Fruit fly (Drosophila melanogaster) whole organism, embryonic: ENCODE measurements around the gene Pgant8.
A peak's percentile ranks its signal among the peaks of the same experiment; 100 is the strongest.

ENCODE experiments used
- Awh ChIP-seq: fragments of 200-800 bp; sonication (Bioruptor generic); IDR thresholded peaks from 2 replicates; pipeline ENCODE4, ENCODE4 v1.3.6; 2022; ENCODE audit warnings: missing biosample characterization, missing genetic modification characterization
- BEAF-32 ChIP-seq: fragments of 200-800 bp; sonication (Bioruptor generic); optimal IDR thresholded peaks from 3 replicates; lab custom pipeline; 2017; ENCODE audit warnings: missing biosample characterization, missing genetic modification characterization, mild to moderate bottlenecking, moderate library complexity, missing genetic modification reagents
- Blimp-1 ChIP-seq: fragments of 200-800 bp; sonication (Bioruptor generic); optimal IDR thresholded peaks from 3 replicates; lab custom pipeline; 2018; ENCODE audit warnings: missing biosample characterization, missing genetic modification characterization, mild to moderate bottlenecking, moderate library complexity, missing genetic modification reagents
- CG12071 ChIP-seq: fragments of 200-800 bp; sonication (Bioruptor generic); optimal IDR thresholded peaks from 3 replicates; lab custom pipeline; 2018; ENCODE audit warnings: missing biosample characterization, mild to moderate bottlenecking, missing genetic modification characterization
- CG12219 ChIP-seq: fragments of 200-800 bp; sonication (Bioruptor generic); optimal IDR thresholded peaks from 3 replicates; lab custom pipeline; 2018; ENCODE audit warnings: missing biosample characterization, mild to moderate bottlenecking, missing genetic modification characterization
- CG13287 ChIP-seq: fragments of 200-800 bp; sonication (Bioruptor generic); IDR thresholded peaks from 2 replicates; pipeline ENCODE4 v1.3.6; 2022; ENCODE audit warnings: missing biosample characterization, missing genetic modification characterization; ENCODE audit not compliant: partially characterized antibody
- CG15601 ChIP-seq: fragments of 200-800 bp; sonication (Bioruptor generic); optimal IDR thresholded peaks from 3 replicates; lab custom pipeline; 2019; ENCODE audit warnings: missing biosample characterization, mild to moderate bottlenecking, missing genetic modification characterization, moderate library complexity
- CG16815 ChIP-seq: fragments of 200-800 bp; sonication (Bioruptor generic); optimal IDR thresholded peaks from 3 replicates; lab custom pipeline; 2017; ENCODE audit warnings: missing biosample characterization, mild to moderate bottlenecking, missing genetic modification characterization
- CG17359 ChIP-seq: fragments of 200-800 bp; sonication (Bioruptor generic); optimal IDR thresholded peaks from 3 replicates; lab custom pipeline; 2018; ENCODE audit warnings: missing biosample characterization, mild to moderate bottlenecking, missing genetic modification characterization, moderate library complexity
- CG18619 ChIP-seq: fragments of 200-800 bp; sonication (Bioruptor generic); optimal IDR thresholded peaks from 3 replicates; lab custom pipeline; 2017; ENCODE audit warnings: missing biosample characterization, mild to moderate bottlenecking, missing genetic modification characterization
- CG2202 ChIP-seq: fragments of 200-800 bp; sonication (Bioruptor generic); optimal IDR thresholded peaks from 2 replicates; lab custom pipeline; 2018; ENCODE audit warnings: missing biosample characterization, mild to moderate bottlenecking, missing genetic modification characterization
- CG2712 ChIP-seq: fragments of 200-800 bp; optimal IDR thresholded peaks from 3 replicates; lab custom pipeline; 2019; ENCODE audit warnings: missing biosample characterization, mild to moderate bottlenecking, missing genetic modification characterization, moderate library complexity
- CG30403 ChIP-seq: fragments of 200-800 bp; sonication (Bioruptor generic); optimal IDR thresholded peaks from 3 replicates; lab custom pipeline; 2016; ENCODE audit warnings: missing biosample characterization, missing genetic modification characterization
- CG3065 ChIP-seq: fragments of 200-800 bp; sonication (Bioruptor generic); optimal IDR thresholded peaks from 2 replicates; lab custom pipeline; 2016; ENCODE audit warnings: missing biosample characterization, missing genetic modification characterization
- CG4854 ChIP-seq: fragments of 200-800 bp; sonication (Bioruptor generic); optimal IDR thresholded peaks from 2 replicates; lab custom pipeline; 2016; ENCODE audit warnings: missing biosample characterization, missing genetic modification characterization, inconsistent platforms
- CG5953 ChIP-seq: fragments of 200-800 bp; sonication (Bioruptor generic); IDR thresholded peaks from 2 replicates; pipeline ENCODE4 v1.3.6; 2022; ENCODE audit warnings: missing biosample characterization, missing genetic modification characterization
- CG7357 ChIP-seq: fragments of 200-800 bp; sonication (Bioruptor generic); IDR thresholded peaks from 3 replicates; pipeline ENCODE4 v1.3.6; 2022; ENCODE audit warnings: missing biosample characterization, missing genetic modification characterization
- CG7745 ChIP-seq: fragments of 200-800 bp; sonication (Bioruptor generic); optimal IDR thresholded peaks from 2 replicates; lab custom pipeline; 2018; ENCODE audit warnings: missing biosample characterization, mild to moderate bottlenecking, missing genetic modification characterization, moderate library complexity
- CG8290 ChIP-seq, 3 experiments: fragments of 200-800 bp; sonication (Bioruptor generic); optimal IDR thresholded peaks; 2 replicates each; lab custom pipeline; 2016 to 2019; ENCODE audit warnings: missing biosample characterization in 3 of 3, missing genetic modification characterization in 3 of 3, mild to moderate bottlenecking in 2 of 3, moderate library complexity in 1 of 3
- CG8388 ChIP-seq: fragments of 200-800 bp; sonication (Bioruptor generic); optimal IDR thresholded peaks from 2 replicates; lab custom pipeline; 2019; ENCODE audit warnings: missing biosample characterization, mild to moderate bottlenecking, missing genetic modification characterization, moderate library complexity
- CG9727 ChIP-seq: fragments of 200-800 bp; sonication (Bioruptor generic); optimal IDR thresholded peaks from 3 replicates; lab custom pipeline; 2017; ENCODE audit warnings: missing biosample characterization, mild to moderate bottlenecking, missing genetic modification characterization
- D ChIP-seq, 2 experiments: fragments of 200-800 bp in 1 of 2; fragments of >200 bp in 1 of 2; sonication (Bioruptor generic) in 1 of 2; optimal IDR thresholded peaks; 2 replicates in 1 of 2; 3 replicates in 1 of 2; lab custom pipeline; 2017; ENCODE audit warnings: mild to moderate bottlenecking in 1 of 2, missing biosample characterization in 1 of 2, missing genetic modification characterization in 1 of 2, missing genetic modification reagents in 1 of 2
- Hr78 ChIP-seq, 2 experiments: fragments of 200-800 bp in 1 of 2; fragments of >200 bp in 1 of 2; sonication (Bioruptor generic) in 1 of 2; optimal IDR thresholded peaks; 2 replicates each; lab custom pipeline; 2017 to 2019; ENCODE audit warnings: missing biosample characterization in 2 of 2, missing genetic modification characterization in 2 of 2, mild to moderate bottlenecking in 1 of 2, moderate library complexity in 1 of 2
- MBD-R2 ChIP-seq: fragments of 200-800 bp; sonication (Bioruptor generic); IDR thresholded peaks from 2 replicates; pipeline ENCODE4 v1.3.6; 2022; ENCODE audit warnings: missing biosample characterization, missing genetic modification characterization
- Max ChIP-seq: fragments of 200-800 bp; sonication (Bioruptor generic); optimal IDR thresholded peaks from 2 replicates; lab custom pipeline; 2016; ENCODE audit warnings: missing biosample characterization, mild to moderate bottlenecking, missing genetic modification characterization
- Nf-YC ChIP-seq: fragments of 200-800 bp; optimal IDR thresholded peaks from 3 replicates; lab custom pipeline; 2019; ENCODE audit warnings: missing biosample characterization, mild to moderate bottlenecking, missing genetic modification characterization, moderate library complexity
- Pdp1 ChIP-seq, 2 experiments: fragments of 200-800 bp; sonication (Bioruptor generic); optimal IDR thresholded peaks; 3 replicates each; lab custom pipeline; 2016; ENCODE audit warnings: missing biosample characterization in 2 of 2, missing genetic modification characterization in 2 of 2, mild to moderate bottlenecking in 1 of 2, moderate library complexity in 1 of 2
- Sox100B ChIP-seq: fragments of 200-800 bp; sonication (Bioruptor generic); optimal IDR thresholded peaks from 3 replicates; lab custom pipeline; 2018; ENCODE audit warnings: missing biosample characterization, mild to moderate bottlenecking, missing genetic modification characterization
- Sry-δ ChIP-seq: fragments of 200-800 bp; sonication (Bioruptor generic); optimal IDR thresholded peaks from 2 replicates; lab custom pipeline; 2016; ENCODE audit warnings: missing biosample characterization, missing genetic modification characterization
- Vsx1 ChIP-seq: fragments of 200-800 bp; sonication (Bioruptor generic); optimal IDR thresholded peaks from 2 replicates; lab custom pipeline; 2017; ENCODE audit warnings: missing biosample characterization, mild to moderate bottlenecking, missing genetic modification characterization, missing genetic modification reagents
- ara ChIP-seq: fragments of 200-800 bp; sonication (Bioruptor generic); IDR thresholded peaks from 2 replicates; pipeline ENCODE4 v1.3.6; 2022; ENCODE audit warnings: missing biosample characterization, missing genetic modification characterization
- chm ChIP-seq: fragments of 200-800 bp; sonication (Bioruptor generic); IDR thresholded peaks from 2 replicates; pipeline ENCODE4 v1.3.6; 2022; ENCODE audit warnings: missing biosample characterization, missing genetic modification characterization
- cwo ChIP-seq: fragments of 200-800 bp; sonication (Bioruptor generic); optimal IDR thresholded peaks from 3 replicates; lab custom pipeline; 2017; ENCODE audit warnings: missing biosample characterization, missing genetic modification characterization, mild to moderate bottlenecking, moderate library complexity, missing genetic modification reagents
- exex ChIP-seq: fragments of 200-800 bp; sonication (Bioruptor generic); optimal IDR thresholded peaks from 4 replicates; lab custom pipeline; 2018; ENCODE audit warnings: missing biosample characterization, mild to moderate bottlenecking, missing genetic modification characterization, moderate library complexity
- fd64A ChIP-seq: fragments of 200-800 bp; sonication (Bioruptor generic); optimal IDR thresholded peaks from 3 replicates; lab custom pipeline; 2018; ENCODE audit warnings: missing biosample characterization, mild to moderate bottlenecking, missing genetic modification characterization
- grau ChIP-seq: fragments of 200-800 bp; optimal IDR thresholded peaks from 3 replicates; lab custom pipeline; 2019; ENCODE audit warnings: missing biosample characterization, mild to moderate bottlenecking, missing genetic modification characterization, moderate library complexity
- grn ChIP-seq: fragments of 200-800 bp; sonication (Bioruptor generic); optimal IDR thresholded peaks from 3 replicates; lab custom pipeline; 2017; ENCODE audit warnings: missing biosample characterization, missing genetic modification characterization
- ind ChIP-seq: fragments of 200-800 bp; sonication (Bioruptor generic); optimal IDR thresholded peaks from 3 replicates; lab custom pipeline; 2016; ENCODE audit warnings: missing biosample characterization, missing genetic modification characterization
- kni ChIP-seq: fragments of 200-800 bp; sonication (Bioruptor generic); optimal IDR thresholded peaks from 3 replicates; lab custom pipeline; 2017; ENCODE audit warnings: mild to moderate bottlenecking, missing biosample characterization, missing genetic modification reagents, missing genetic modification characterization
- knrl ChIP-seq: fragments of 200-800 bp; sonication (Bioruptor generic); IDR thresholded peaks from 3 replicates; pipeline ENCODE4 v1.3.6; 2022; ENCODE audit warnings: missing biosample characterization, missing genetic modification characterization; ENCODE audit not compliant: partially characterized antibody
- lilli ChIP-seq: fragments of 200-800 bp; sonication (Bioruptor generic); optimal IDR thresholded peaks from 3 replicates; lab custom pipeline; 2016; ENCODE audit warnings: missing biosample characterization, missing genetic modification characterization
- pan ChIP-seq, 4 experiments: fragments of >200 bp in 3 of 4; fragments of 200-800 bp in 1 of 4; sonication (Bioruptor generic) in 1 of 4; optimal IDR thresholded peaks in 3 of 4; IDR thresholded peaks in 1 of 4; 2 replicates each; pipeline versions ENCODE4 v1.3.6 to Lab custom; 2017 to 2022; ENCODE audit warnings: missing biosample characterization in 2 of 4, missing genetic modification characterization in 2 of 4, mixed read lengths in 1 of 4
- pnt ChIP-seq: fragments of 200-800 bp; sonication (Bioruptor generic); optimal IDR thresholded peaks from 3 replicates; lab custom pipeline; 2016; ENCODE audit warnings: missing biosample characterization, missing genetic modification characterization
- row ChIP-seq: fragments of 200-800 bp; sonication (Bioruptor generic); IDR thresholded peaks from 3 replicates; pipeline ENCODE4 v1.3.6; 2022; ENCODE audit warnings: missing biosample characterization, missing genetic modification characterization
- sens ChIP-seq: fragments of 200-800 bp; sonication (Bioruptor generic); peaks from one replicate; lab custom pipeline; 2016; ENCODE audit warnings: missing biosample characterization, missing genetic modification characterization
- tll ChIP-seq, 2 experiments: fragments of 200-800 bp in 1 of 2; fragments of >200 bp in 1 of 2; sonication (Bioruptor generic) in 1 of 2; optimal IDR thresholded peaks; 2 replicates each; lab custom pipeline; 2017 to 2019; ENCODE audit warnings: missing biosample characterization in 2 of 2, missing genetic modification characterization in 2 of 2, mild to moderate bottlenecking in 1 of 2, moderate library complexity in 1 of 2
- vfl ChIP-seq: fragments of 200-800 bp; sonication (Bioruptor generic); optimal IDR thresholded peaks from 2 replicates; lab custom pipeline; 2016; ENCODE audit warnings: missing biosample characterization, missing genetic modification characterization
- vvl ChIP-seq: fragments of 200-800 bp; sonication (Bioruptor generic); IDR thresholded peaks from 2 replicates; pipeline ENCODE4 v1.3.6; 2022; ENCODE audit warnings: missing biosample characterization, missing genetic modification characterization

Gene Pgant8

dm6 chr3L:15706199-15706598 lies 22.5 kb downstream of the Pgant8 start (continued):
- TF ChIP-seq CG13287 (GFP tag; lab: Robert Waterston, UW) (no peak), chm (GFP tag; lab: Robert Waterston, UW) (peak; percentile 60; the same call in 1 of the 2 replicates), vfl (GFP tag; lab: Kevin White, UChicago) (no peak), CG7745 (tag; lab: Kevin White, UChicago) (peak; percentile 19), exex (peak; percentile 9), grn (peak; percentile 61), kni (GFP tag; lab: Kevin White, UChicago) (peak; percentile 82), BEAF-32 (GFP tag; lab: Kevin White, UChicago) (no peak), Nf-YC (tag; lab: Kevin White, UChicago) (no peak), grau (tag; lab: Kevin White, UChicago) (no peak), tll (GFP tag; optimal IDR thresholded peaks at IDR 0.05; lab: Kevin White, UChicago) (no peak), pan (optimal IDR thresholded peaks at IDR 0.05; lab: Kevin White, UChicago) (no peak), pan (GFP tag; optimal IDR thresholded peaks at IDR 0.05 in 1 of 2, IDR thresholded peaks at IDR 0.05 in 1 of 2) (peak in 1 of 2 experiments; percentile 29), cwo (GFP tag; lab: Kevin White, UChicago) (no peak), CG2202 (tag; lab: Kevin White, UChicago) (peak; percentile 25), CG12071 (GFP tag; lab: Kevin White, UChicago) (no peak), CG15601 (peak; percentile 47), fd64A (GFP tag; lab: Kevin White, UChicago) (peak; percentile 28), ara (GFP tag; lab: Robert Waterston, UW) (peak; percentile 32; the same call in 1 of the 2 replicates), sens (GFP tag; lab: Kevin White, UChicago) (peak; percentile 80), Blimp-1 (GFP tag; lab: Kevin White, UChicago) (peak; percentile 72), CG2712 (tag; lab: Kevin White, UChicago) (no peak), CG30403 (GFP tag; lab: Kevin White, UChicago) (no peak), CG12219 (GFP tag; lab: Kevin White, UChicago) (peak; percentile 33), row (GFP tag; lab: Robert Waterston, UW) (no peak), CG18619 (no peak), Pdp1 (GFP tag; optimal IDR thresholded peaks at IDR 0.05; lab: Kevin White, UChicago) (peak in 1 of 2 experiments; percentile 34), Vsx1 (peak; percentile 26), CG4854 (GFP tag; lab: Kevin White, UChicago) (no peak), D (optimal IDR thresholded peaks at IDR 0.05; lab: Kevin White, UChicago) (no peak), D (GFP tag; optimal IDR thresholded peaks at IDR 0.05; lab: Kevin White, UChicago) (peak; percentile 4), Sry-δ (GFP tag; lab: Kevin White, UChicago) (no peak), CG5953 (GFP tag; lab: Robert Waterston, UW) (no peak), CG16815 (GFP tag; lab: Kevin White, UChicago) (no peak), MBD-R2 (GFP tag; lab: Robert Waterston, UW) (no peak), lilli (no peak), CG9727 (peak; percentile 1), ind (GFP tag; lab: Kevin White, UChicago) (no peak), knrl (GFP tag; lab: Robert Waterston, UW) (no peak), CG8290 (GFP tag; optimal IDR thresholded peaks at IDR 0.05; lab: Kevin White, UChicago) (no peak), CG8290 (tag; optimal IDR thresholded peaks at IDR 0.05; lab: Kevin White, UChicago) (peak in 1 of 2 experiments; percentile 7), pnt (GFP tag; lab: Kevin White, UChicago) (no peak), vvl (peak; percentile 41), CG3065 (GFP tag; lab: Kevin White, UChicago) (no peak), CG7357 (no peak), Awh (peak; percentile 54; the same call in 1 of the 2 replicates), CG8388 (no peak), Hr78 (GFP tag; optimal IDR thresholded peaks at IDR 0.05; lab: Kevin White, UChicago) (peak in 1 of 2 experiments; percentile 59), CG17359 (tag; lab: Kevin White, UChicago) (peak; percentile 15), Max (GFP tag; lab: Kevin White, UChicago) (no peak), Sox100B (peak; percentile 42)
